Fruit fly (Drosophila melanogaster): Measurements from ENCODE around the gene CG14717.

CG14717 gene

dm6 chr3R:11741730-11742203 is 45.5 kb downstream of the CG14717 start, which contains the start of the genes Blm and CG14722 (continued):
- no peak for TF ChIP-seq Ssrp (tag; optimal IDR thresholded peaks at IDR 0.05)
- TF ChIP-seq CG31365 (tag; optimal IDR thresholded peaks at IDR 0.05), result no peak
- TF ChIP-seq zfh1 (GFP tag; IDR thresholded peaks at IDR 0.05), result no peak
- TF ChIP-seq HHEX (GFP tag; optimal IDR thresholded peaks at IDR 0.05), result no peak
- TF ChIP-seq Fer3 (tag; optimal IDR thresholded peaks at IDR 0.05), result no peak
- no peak for TF ChIP-seq CG1529 (GFP tag; optimal IDR thresholded peaks at IDR 0.05)
- TF ChIP-seq unc-4 (GFP tag; IDR thresholded peaks at IDR 0.05; ENCODE audit: partially characterized antibody), result peak; percentile 45; the same call in 1 of the 2 replicates
- no peak for TF ChIP-seq run (tag; optimal IDR thresholded peaks at IDR 0.05)
- TF ChIP-seq CG15514 (GFP tag; optimal IDR thresholded peaks at IDR 0.05), result peak; percentile 91
- TF ChIP-seq Nf-YB (GFP tag; optimal IDR thresholded peaks at IDR 0.05), result no peak
- TF ChIP-seq CG42726 (GFP tag; IDR thresholded peaks at IDR 0.05; ENCODE audit: partially characterized antibody), result no peak
- peak; percentile 83 for TF ChIP-seq dm (GFP tag; optimal IDR thresholded peaks at IDR 0.05)
- TF ChIP-seq jumu (GFP tag; optimal IDR thresholded peaks at IDR 0.05), result no peak
- no peak for TF ChIP-seq CG1233 (GFP tag; optimal IDR thresholded peaks at IDR 0.05)
- no peak for TF ChIP-seq sug (tag; optimal IDR thresholded peaks at IDR 0.05)
- peak; percentile 49 for TF ChIP-seq CG12659 (GFP tag; optimal IDR thresholded peaks at IDR 0.05)
- no peak for TF ChIP-seq CG15011 (GFP tag; optimal IDR thresholded peaks at IDR 0.05)
- no peak for TF ChIP-seq CTCF (GFP tag; optimal IDR thresholded peaks at IDR 0.05)
- TF ChIP-seq ttk (GFP tag; IDR thresholded peaks at IDR 0.05), result no peak
- TF ChIP-seq emc (GFP tag; optimal IDR thresholded peaks at IDR 0.05), result no peak
- no peak for TF ChIP-seq chinmo (GFP tag; IDR thresholded peaks at IDR 0.05; ENCODE audit: partially characterized antibody)
- no peak for TF ChIP-seq CoRest (tag; optimal IDR thresholded peaks at IDR 0.05)
- no peak for TF ChIP-seq ind (GFP tag; optimal IDR thresholded peaks at IDR 0.05)
- TF ChIP-seq Sin3A (optimal IDR thresholded peaks at IDR 0.05), result peak; percentile 47
- TF ChIP-seq Ets97D (GFP tag; optimal IDR thresholded peaks at IDR 0.05), result peak; percentile 22
- TF ChIP-seq CG31388 (GFP tag; optimal IDR thresholded peaks at IDR 0.05), result no peak
- no peak for TF ChIP-seq nerfin-1 (tag; optimal IDR thresholded peaks at IDR 0.05)
- no peak for TF ChIP-seq CG6689 (GFP tag; IDR thresholded peaks at IDR 0.05)
- no peak for TF ChIP-seq Sox100B (GFP tag; optimal IDR thresholded peaks at IDR 0.05)
- no peak for TF ChIP-seq bigmax (GFP tag; optimal IDR thresholded peaks at IDR 0.05)
- TF ChIP-seq corto (GFP tag; optimal IDR thresholded peaks at IDR 0.05), result no peak
- TF ChIP-seq onecut (GFP tag; IDR thresholded peaks at IDR 0.05), result no peak
- no peak for TF ChIP-seq CG12219 (GFP tag; optimal IDR thresholded peaks at IDR 0.05)
- no peak for TF ChIP-seq CG14050 (GFP tag; IDR thresholded peaks at IDR 0.05)
- TF ChIP-seq CG4404 (GFP tag; IDR thresholded peaks at IDR 0.05), result no peak
- TF ChIP-seq CG6272 (GFP tag; IDR thresholded peaks at IDR 0.05), result no peak
- no peak for TF ChIP-seq NC2β (GFP tag; optimal IDR thresholded peaks at IDR 0.05)
- peak; percentile 16 for TF ChIP-seq CG10431 (GFP tag; optimal IDR thresholded peaks at IDR 0.05)
- no peak for TF ChIP-seq CG15601 (tag; optimal IDR thresholded peaks at IDR 0.05)
- TF ChIP-seq vvl (GFP tag; IDR thresholded peaks at IDR 0.05), result no peak
- TF ChIP-seq CG2202 (tag; optimal IDR thresholded peaks at IDR 0.05), result no peak
- TF ChIP-seq eve (GFP tag; optimal IDR thresholded peaks at IDR 0.05), result no peak
- no peak for TF ChIP-seq Hmr (GFP tag; optimal IDR thresholded peaks at IDR 0.05)
- no peak for TF ChIP-seq CG8478 (optimal IDR thresholded peaks at IDR 0.05)
- no peak for TF ChIP-seq B-H1 (GFP tag; IDR thresholded peaks at IDR 0.05)
- TF ChIP-seq CG2712 (tag; optimal IDR thresholded peaks at IDR 0.05), result no peak
- no peak for TF ChIP-seq CG18764 (GFP tag; optimal IDR thresholded peaks at IDR 0.05)
- no peak for TF ChIP-seq Awh (GFP tag; IDR thresholded peaks at IDR 0.05)
- peak; percentile 33 for TF ChIP-seq gro (GFP tag; optimal IDR thresholded peaks at IDR 0.05)
- peak; percentile 58 for TF ChIP-seq MESR4 (GFP tag; optimal IDR thresholded peaks at IDR 0.05)
- TF ChIP-seq Dll (GFP tag; IDR thresholded peaks at IDR 0.05; ENCODE audit: partially characterized antibody), result no peak; the same call in 2 of the 4 replicates
- TF ChIP-seq CG7963 (GFP tag; IDR thresholded peaks at IDR 0.05; ENCODE audit: partially characterized antibody), result no peak
